Worm (Caenorhabditis elegans) whole organism, L1 larva: Measurements from ENCODE around the gene gop-1.

Experiments
- C16A3.4 ChIP-seq: fragments of 150-350 bp; optimal IDR thresholded peaks from 2 replicates; lab custom pipeline; 2014; ENCODE audit warnings: missing biosample characterization, missing genetic modification characterization
- ama-1 ChIP-seq: fragments of 150-350 bp; optimal IDR thresholded peaks from 2 replicates; lab custom pipeline; 2014
- blmp-1 ChIP-seq: fragments of 150-350 bp; optimal IDR thresholded peaks from 2 replicates; lab custom pipeline; 2014; ENCODE audit warnings: missing biosample characterization, missing genetic modification characterization
- ceh-8 ChIP-seq: fragments of 200-800 bp; sonication (Bioruptor generic); optimal IDR thresholded peaks from 2 replicates; lab custom pipeline; 2018; ENCODE audit warnings: mild to moderate bottlenecking, missing genetic modification characterization, moderate library complexity, missing compliant biosample characterization
- ceh-88 ChIP-seq: fragments of 200-800 bp; sonication (Bioruptor generic); IDR thresholded peaks from 2 replicates; pipeline ENCODE4 v1.3.6; 2022; ENCODE audit warnings: missing genetic modification characterization, missing compliant biosample characterization
- ces-1 ChIP-seq: fragments of 150-350 bp; optimal IDR thresholded peaks from 2 replicates; lab custom pipeline; 2014; ENCODE audit warnings: missing biosample characterization, missing genetic modification reagents, missing genetic modification characterization
- dpl-1 ChIP-seq, 3 experiments: fragments of 150-350 bp in 2 of 3; sonication (generic microtip) in 1 of 3; optimal IDR thresholded peaks; 2 replicates each; lab custom pipeline; 2014 to 2017; ENCODE audit warnings: missing biosample characterization in 3 of 3, missing genetic modification characterization in 3 of 3, missing genetic modification reagents in 3 of 3
- efl-1 ChIP-seq, 4 experiments: fragments of 150-350 bp; optimal IDR thresholded peaks in 3 of 4; peaks in 1 of 4; 1 replicate in 1 of 4; 2 replicates in 3 of 4; lab custom pipeline; 2014; ENCODE audit warnings: missing biosample characterization in 2 of 4, missing genetic modification characterization in 2 of 4, missing genetic modification reagents in 2 of 4
- elt-2 ChIP-seq: sonication (generic microtip); optimal IDR thresholded peaks from 2 replicates; lab custom pipeline; 2016; ENCODE audit warnings: missing genetic modification characterization, mild to moderate bottlenecking, inconsistent platforms, missing compliant biosample characterization, missing genetic modification reagents
- elt-3 ChIP-seq, 6 experiments: fragments of 150-350 bp in 1 of 6; sonication (generic microtip); optimal IDR thresholded peaks; 2 replicates each; lab custom pipeline; 2017 to 2018; ENCODE audit warnings: missing biosample characterization in 6 of 6, missing genetic modification characterization in 6 of 6, inconsistent platforms in 1 of 6
- ets-5 ChIP-seq: fragments of 200-800 bp; sonication (Bioruptor generic); IDR thresholded peaks from 2 replicates; pipeline ENCODE4 v1.3.6; 2022; ENCODE audit warnings: missing genetic modification characterization, missing compliant biosample characterization
- grh-1 ChIP-seq: fragments of 200-800 bp; sonication (Bioruptor generic); IDR thresholded peaks from 2 replicates; pipeline ENCODE4 v1.3.6; 2022; ENCODE audit warnings: missing genetic modification reagents, missing genetic modification characterization, missing compliant biosample characterization
- hlh-4 ChIP-seq: sonication (generic microtip); optimal IDR thresholded peaks from 2 replicates; lab custom pipeline; 2016; ENCODE audit warnings: mild to moderate bottlenecking, missing genetic modification characterization, missing compliant biosample characterization
- lin-15B ChIP-seq: fragments of 150-350 bp; sonication (generic microtip); optimal IDR thresholded peaks from 3 replicates; lab custom pipeline; 2014; ENCODE audit warnings: missing biosample characterization, missing genetic modification characterization
- lin-35 ChIP-seq, 2 experiments: fragments of 150-350 bp; optimal IDR thresholded peaks; 2 replicates each; lab custom pipeline; 2014; ENCODE audit warnings: missing biosample characterization in 2 of 2, missing genetic modification characterization in 2 of 2, missing genetic modification reagents in 2 of 2
- lsy-2 ChIP-seq, 2 experiments: fragments of 150-350 bp; optimal IDR thresholded peaks; 2 replicates each; lab custom pipeline; 2014; ENCODE audit warnings: missing biosample characterization in 2 of 2, missing genetic modification characterization in 2 of 2
- mab-9 ChIP-seq: fragments of 200-800 bp; sonication (Bioruptor generic); IDR thresholded peaks from 2 replicates; pipeline ENCODE4 v1.3.6; 2022; ENCODE audit warnings: missing genetic modification reagents, missing genetic modification characterization, missing compliant biosample characterization
- mdl-1 ChIP-seq, 2 experiments: fragments of 150-350 bp; optimal IDR thresholded peaks; 2 replicates each; lab custom pipeline; 2014 to 2017; ENCODE audit warnings: missing biosample characterization in 2 of 2, missing genetic modification characterization in 2 of 2, inconsistent platforms in 1 of 2
- mef-2 ChIP-seq: fragments of 150-350 bp; optimal IDR thresholded peaks from 2 replicates; lab custom pipeline; 2014; ENCODE audit warnings: missing biosample characterization, missing genetic modification characterization
- mep-1 ChIP-seq: fragments of 150-350 bp; optimal IDR thresholded peaks from 2 replicates; lab custom pipeline; 2014; ENCODE audit warnings: missing biosample characterization, missing genetic modification characterization
- nhr-19 ChIP-seq: fragments of 200-800 bp; sonication (Bioruptor generic); conservative IDR thresholded peaks from 2 replicates; pipeline ENCODE4 v1.3.6; 2022; ENCODE audit warnings: missing genetic modification characterization, missing compliant biosample characterization
- nhr-20 ChIP-seq: sonication (generic microtip); optimal IDR thresholded peaks from 2 replicates; lab custom pipeline; 2016; ENCODE audit warnings: mild to moderate bottlenecking, missing genetic modification characterization, missing compliant biosample characterization
- nhr-237 ChIP-seq: fragments of 150-350 bp; optimal IDR thresholded peaks from 2 replicates; lab custom pipeline; 2014; ENCODE audit warnings: missing biosample characterization, missing genetic modification characterization
- nhr-47 ChIP-seq: sonication (generic microtip); optimal IDR thresholded peaks from 2 replicates; lab custom pipeline; 2016; ENCODE audit warnings: mild to moderate bottlenecking, missing genetic modification characterization, moderate library complexity, missing compliant biosample characterization
- nhr-71 ChIP-seq: sonication (generic microtip); optimal IDR thresholded peaks from 2 replicates; lab custom pipeline; 2016; ENCODE audit warnings: mild to moderate bottlenecking, missing genetic modification characterization, moderate library complexity, missing compliant biosample characterization
- nhr-76 ChIP-seq: sonication (generic microtip); optimal IDR thresholded peaks from 2 replicates; lab custom pipeline; 2017; ENCODE audit warnings: missing biosample characterization, missing genetic modification characterization
- nhr-85 ChIP-seq: sonication (generic microtip); peaks from one replicate; lab custom pipeline; 2016; ENCODE audit warnings: missing genetic modification characterization, inconsistent platforms, missing compliant biosample characterization
- nhr-90 ChIP-seq: sonication (generic microtip); optimal IDR thresholded peaks from 2 replicates; lab custom pipeline; 2016; ENCODE audit warnings: mild to moderate bottlenecking, missing genetic modification characterization, missing compliant biosample characterization; ENCODE audit not compliant: poor library complexity
- pqm-1 ChIP-seq: sonication (generic microtip); optimal IDR thresholded peaks from 3 replicates; lab custom pipeline; 2017; ENCODE audit warnings: missing biosample characterization, missing genetic modification characterization
- skn-1 ChIP-seq: fragments of 150-350 bp; optimal IDR thresholded peaks from 2 replicates; lab custom pipeline; 2014; ENCODE audit warnings: missing biosample characterization, missing genetic modification characterization
- snu-23 ChIP-seq: sonication (generic microtip); optimal IDR thresholded peaks from 2 replicates; lab custom pipeline; 2016; ENCODE audit warnings: missing genetic modification characterization, missing compliant biosample characterization
- sox-4 ChIP-seq: sonication (generic microtip); optimal IDR thresholded peaks from 2 replicates; lab custom pipeline; 2016; ENCODE audit warnings: missing genetic modification characterization, missing compliant biosample characterization
- sup-37 ChIP-seq: fragments of 200-800 bp; sonication (Bioruptor generic); optimal IDR thresholded peaks from 2 replicates; lab custom pipeline; 2018; ENCODE audit warnings: mild to moderate bottlenecking, missing genetic modification characterization, missing compliant biosample characterization
- swsn-7 ChIP-seq: sonication (generic microtip); optimal IDR thresholded peaks from 2 replicates; lab custom pipeline; 2016; ENCODE audit warnings: missing genetic modification characterization, missing compliant biosample characterization
- tbx-2 ChIP-seq: sonication (generic microtip); optimal IDR thresholded peaks from 2 replicates; lab custom pipeline; 2016; ENCODE audit warnings: missing genetic modification characterization, missing compliant biosample characterization
- tlp-1 ChIP-seq: fragments of 150-350 bp; optimal IDR thresholded peaks from 2 replicates; lab custom pipeline; 2014; ENCODE audit warnings: missing biosample characterization, missing genetic modification characterization
- unc-130 ChIP-seq: fragments of 150-350 bp; optimal IDR thresholded peaks from 2 replicates; lab custom pipeline; 2017; ENCODE audit warnings: missing biosample characterization, missing genetic modification characterization, inconsistent platforms
- unc-98 ChIP-seq: fragments of 200-800 bp; sonication (Bioruptor generic); IDR thresholded peaks from 2 replicates; pipeline ENCODE4 v1.3.6; 2022; ENCODE audit warnings: missing genetic modification characterization, missing compliant biosample characterization
- xbp-1 ChIP-seq: sonication (generic microtip); optimal IDR thresholded peaks from 2 replicates; lab custom pipeline; 2016; ENCODE audit warnings: missing genetic modification characterization, missing compliant biosample characterization
- zag-1 ChIP-seq: fragments of 150-350 bp; optimal IDR thresholded peaks from 2 replicates; lab custom pipeline; 2014; ENCODE audit warnings: missing biosample characterization, missing genetic modification characterization
- ztf-4 ChIP-seq: fragments of 150-350 bp; optimal IDR thresholded peaks from 2 replicates; lab custom pipeline; 2014; ENCODE audit warnings: missing biosample characterization, missing genetic modification characterization

Gene gop-1

DNA sequence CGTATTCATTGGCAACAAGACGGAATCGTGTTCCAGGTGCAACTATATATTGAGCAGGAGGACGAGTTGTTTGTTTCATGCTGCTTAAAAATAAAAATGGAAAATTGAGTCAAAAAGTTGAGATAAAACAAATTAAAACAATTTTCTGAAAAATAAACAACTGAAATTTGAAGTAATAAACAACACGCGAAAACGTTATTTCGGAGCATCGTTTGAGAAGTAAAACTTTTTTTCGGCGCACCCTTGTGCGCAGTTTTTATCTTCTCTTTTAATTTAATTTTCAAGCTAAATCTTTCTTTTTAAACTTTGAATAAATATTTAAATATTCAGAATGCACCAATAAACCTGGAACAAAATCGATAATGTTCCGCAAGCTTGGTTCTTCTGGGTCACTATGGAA, at the start of gene gop-1, which contains the start of gene sumv-1:
gop-1 (plus strand) TSS at position 331 of the 400 bp plus-strand sequence.
sumv-1 (minus strand) TSS at position 80 of the 400 bp plus-strand sequence.
- TF ChIP-seq lin-35 (GFP tag; optimal IDR thresholded peaks at IDR 0.05; lab: Kevin White, UChicago) (peak; percentile 3 to 11), nhr-237 (tag; lab: Kevin White, UChicago) (no peak), dpl-1 (GFP tag; optimal IDR thresholded peaks at IDR 0.05; lab: Kevin White, UChicago) (peak in 1 of 3 experiments; percentile 14), efl-1 (optimal IDR thresholded peaks at IDR 0.05; lab: Kevin White, UChicago) (no peak), efl-1 (GFP tag; optimal IDR thresholded peaks at IDR 0.05 in 1 of 2; lab: Kevin White, UChicago) (peak; percentile 2 to 81)

DNA sequence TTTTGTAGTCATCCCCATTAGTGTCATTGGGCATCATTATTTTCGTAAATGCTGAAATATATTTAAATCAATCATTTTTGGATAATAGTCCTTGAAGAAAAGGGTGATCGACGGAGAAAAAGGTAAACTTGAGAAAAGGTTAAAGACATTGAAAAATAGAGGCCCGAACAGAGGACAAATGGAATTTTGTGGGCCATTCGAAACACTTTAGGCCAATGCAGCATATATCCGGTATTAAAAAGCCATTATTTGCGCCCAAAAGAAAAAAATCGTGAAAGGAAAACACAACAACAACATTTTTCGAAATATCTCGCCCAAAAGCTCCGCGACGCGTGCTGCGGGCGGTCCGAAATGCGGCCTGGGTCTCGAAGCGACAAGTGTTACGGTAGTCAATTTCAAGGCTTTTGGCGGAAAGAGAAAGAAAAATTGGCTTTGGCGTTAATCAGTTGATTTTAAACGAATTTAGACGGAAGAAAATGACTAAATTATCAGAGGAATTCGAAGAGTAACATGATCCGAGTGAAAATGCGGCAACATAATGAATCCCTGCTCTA, 47.3 kb upstream of the gop-1 start, which contains the start of gene morc-1:
morc-1 (minus strand) TSS at position 51 of the 554 bp plus-strand sequence.
- TF ChIP-seq pqm-1 (tag; lab: Kevin White, UChicago) (no peak), nhr-85 (no peak), nhr-20 (no peak), mab-9 (no peak), elt-3 (tag; optimal IDR thresholded peaks at IDR 0.05; lab: Kevin White, UChicago) (no peak), ama-1 (no peak), ces-1 (no peak), tlp-1 (tag; lab: Kevin White, UChicago) (no peak), ceh-8 (GFP tag; lab: Kevin White, UChicago) (no peak), efl-1 (optimal IDR thresholded peaks at IDR 0.05; lab: Kevin White, UChicago) (no peak), efl-1 (GFP tag; optimal IDR thresholded peaks at IDR 0.05 in 1 of 2; lab: Kevin White, UChicago) (no peak), ets-5 (GFP tag; lab: Robert Waterston, UW) (no peak), zag-1 (tag; lab: Kevin White, UChicago) (no peak), grh-1 (GFP tag; lab: Robert Waterston, UW) (no peak), sox-4 (no peak), unc-98 (GFP tag; lab: Robert Waterston, UW) (no peak), lin-35 (GFP tag; optimal IDR thresholded peaks at IDR 0.05; lab: Kevin White, UChicago) (no peak), skn-1 (tag; lab: Kevin White, UChicago) (no peak), hlh-4 (no peak), unc-130 (tag; lab: Kevin White, UChicago) (no peak), nhr-76 (tag; lab: Kevin White, UChicago) (no peak)

DNA sequence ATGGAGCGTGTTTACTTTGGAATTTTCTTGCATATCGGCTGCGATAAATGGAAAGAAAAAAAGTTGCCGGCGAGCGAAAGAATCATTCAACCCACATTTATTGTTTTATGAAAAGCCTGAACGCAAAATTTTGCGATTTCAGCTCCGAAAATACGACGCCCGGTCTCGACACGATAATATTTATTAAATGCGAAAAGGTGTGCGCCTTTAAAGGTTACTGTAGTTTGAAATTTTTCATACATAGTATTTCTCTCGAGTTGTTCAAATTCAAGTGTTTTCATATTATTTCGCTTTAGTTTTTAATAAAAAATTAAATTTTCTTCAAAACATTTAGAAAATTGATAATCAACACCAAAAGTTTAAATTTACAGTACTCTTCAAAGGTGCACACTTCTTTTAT, 45.2 kb upstream of the gop-1 start, which contains the start of gene syx-16:
syx-16 (minus strand) TSS at position 118 of the 400 bp plus-strand sequence.
- peak in 1 of 2 experiments; percentile 28 for TF ChIP-seq lsy-2 (tag; optimal IDR thresholded peaks at IDR 0.05; lab: Kevin White, UChicago)
- no peak for TF ChIP-seq tlp-1 (tag; lab: Kevin White, UChicago)
- TF ChIP-seq nhr-71 = no peak
- TF ChIP-seq sox-4 = no peak
- TF ChIP-seq mef-2 (tag; lab: Kevin White, UChicago) = no peak
- no peak for TF ChIP-seq swsn-7 (tag; lab: Kevin White, UChicago)
- TF ChIP-seq snu-23 (GFP tag; lab: Kevin White, UChicago) = no peak
- TF ChIP-seq lin-15B (tag; lab: Kevin White, UChicago) = no peak

DNA sequence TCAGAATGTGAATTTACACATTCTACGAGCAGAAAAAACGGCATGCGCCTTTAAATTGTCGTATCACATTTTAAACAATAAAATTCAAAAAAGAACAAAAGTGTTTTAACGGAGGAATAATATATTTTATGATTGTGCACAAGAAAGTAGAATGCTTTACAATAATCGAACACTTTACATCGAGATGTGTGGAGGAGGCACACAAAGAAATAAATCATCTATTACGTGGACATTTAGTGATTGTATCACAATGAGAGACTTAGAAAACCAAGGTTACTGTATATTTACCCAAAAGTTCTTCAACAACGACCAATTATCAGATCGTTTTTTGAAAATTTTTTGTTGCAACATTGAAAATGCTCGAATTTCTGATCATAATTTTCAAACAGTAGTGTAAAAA, 44.0 kb upstream of the gop-1 start:
- no peak for TF ChIP-seq ceh-88
- TF ChIP-seq efl-1 (optimal IDR thresholded peaks at IDR 0.05; lab: Kevin White, UChicago) = no peak
- TF ChIP-seq efl-1 (GFP tag; optimal IDR thresholded peaks at IDR 0.05 in 1 of 2; lab: Kevin White, UChicago) = peak in 1 of 2 experiments; percentile 75

DNA sequence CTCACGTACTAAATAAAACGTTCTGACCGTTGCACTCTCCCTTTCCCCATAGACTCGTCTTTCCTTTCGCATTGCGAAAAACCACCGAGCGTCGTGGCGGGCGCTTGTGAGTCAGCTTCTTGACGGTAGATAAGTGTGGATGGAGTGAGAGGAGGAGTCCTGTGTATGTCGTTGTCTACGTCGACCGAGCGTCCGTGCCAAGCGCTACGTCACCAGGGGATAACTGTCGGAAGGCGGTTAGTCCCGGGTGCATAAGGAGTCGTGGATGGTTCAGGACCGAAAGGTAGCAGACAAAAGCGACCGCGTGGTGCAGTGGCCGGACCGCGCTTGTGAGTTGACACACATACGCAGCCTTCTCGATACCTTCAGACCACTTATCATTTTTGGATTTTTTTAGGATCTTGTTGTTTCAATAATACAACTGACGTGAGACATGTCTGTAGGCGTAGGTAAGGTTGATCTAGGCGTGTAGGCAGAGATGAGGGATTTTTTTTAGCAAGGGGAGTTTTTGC, 43.0 kb upstream of the gop-1 start:
- peak; percentile 29 for TF ChIP-seq elt-2
- peak; percentile 2 for TF ChIP-seq blmp-1
- TF ChIP-seq nhr-47 = peak; percentile 56
- TF ChIP-seq lsy-2 (tag; optimal IDR thresholded peaks at IDR 0.05; lab: Kevin White, UChicago) = peak; percentile 1 to 62
- TF ChIP-seq nhr-71 = peak; percentile 50
- peak; percentile 23 for TF ChIP-seq nhr-20
- peak; percentile 26 for TF ChIP-seq xbp-1 (tag; lab: Kevin White, UChicago)
- peak; percentile 41 for TF ChIP-seq nhr-90 (tag; lab: Kevin White, UChicago)
- peak; percentile 21 for TF ChIP-seq mep-1 (tag; lab: Kevin White, UChicago)
- TF ChIP-seq swsn-7 (tag; lab: Kevin White, UChicago) = peak; percentile 32
- TF ChIP-seq nhr-85 = peak; percentile 0
- peak in 1 of 2 experiments; percentile 29 for TF ChIP-seq mdl-1 (tag; optimal IDR thresholded peaks at IDR 0.05; lab: Kevin White, UChicago)
- peak in 1 of 2 experiments; percentile 10 for TF ChIP-seq efl-1 (optimal IDR thresholded peaks at IDR 0.05; lab: Kevin White, UChicago)
- peak in 1 of 2 experiments; percentile 56 for TF ChIP-seq efl-1 (GFP tag; optimal IDR thresholded peaks at IDR 0.05 in 1 of 2; lab: Kevin White, UChicago)
- peak in 1 of 2 experiments; percentile 7 for TF ChIP-seq lin-35 (GFP tag; optimal IDR thresholded peaks at IDR 0.05; lab: Kevin White, UChicago)
- peak; percentile 51 for TF ChIP-seq sup-37 (GFP tag; lab: Kevin White, UChicago)
- TF ChIP-seq nhr-19 = peak; percentile 19; the same call in 1 of the 2 replicates
- peak; percentile 22 for TF ChIP-seq ztf-4 (tag; lab: Kevin White, UChicago)
- TF ChIP-seq C16A3.4 (tag; lab: Kevin White, UChicago) = peak; percentile 6
- TF ChIP-seq tbx-2 = peak; percentile 26
